Fruit fly (Drosophila melanogaster) whole organism, embryonic: ENCODE measurements around the gene CG31174.

Experiments used
- Awh ChIP-seq: fragments of 200-800 bp; sonication (Bioruptor generic); IDR thresholded peaks from 2 replicates; pipeline ENCODE4, ENCODE4 v1.3.6; 2022; ENCODE audit warnings: missing biosample characterization, missing genetic modification characterization
- CG10543 ChIP-seq: fragments of 200-800 bp; sonication (Bioruptor generic); optimal IDR thresholded peaks from 3 replicates; lab custom pipeline; 2017; ENCODE audit warnings: missing biosample characterization, mild to moderate bottlenecking, missing genetic modification characterization, moderate library complexity
- CG12104 ChIP-seq: fragments of 200-800 bp; sonication (Bioruptor generic); optimal IDR thresholded peaks from 3 replicates; lab custom pipeline; 2016; ENCODE audit warnings: missing biosample characterization, missing genetic modification characterization
- CG13296 ChIP-seq: fragments of 200-800 bp; sonication (Bioruptor generic); optimal IDR thresholded peaks from 3 replicates; lab custom pipeline; 2018; ENCODE audit warnings: missing biosample characterization, mild to moderate bottlenecking, missing genetic modification characterization
- CG17385 ChIP-seq: fragments of 200-800 bp; sonication (Bioruptor generic); optimal IDR thresholded peaks from 3 replicates; lab custom pipeline; 2018; ENCODE audit warnings: missing biosample characterization, mild to moderate bottlenecking, missing genetic modification characterization
- CG17568 ChIP-seq: fragments of 200-800 bp; sonication (Bioruptor generic); optimal IDR thresholded peaks from 2 replicates; lab custom pipeline; 2018; ENCODE audit warnings: missing biosample characterization, mild to moderate bottlenecking, missing genetic modification characterization, moderate library complexity
- CG17829 ChIP-seq: fragments of 200-800 bp; optimal IDR thresholded peaks from 2 replicates; lab custom pipeline; 2019; ENCODE audit warnings: missing biosample characterization, mild to moderate bottlenecking, missing genetic modification characterization, moderate library complexity
- CG42726 ChIP-seq: fragments of 200-800 bp; sonication (Bioruptor generic); IDR thresholded peaks from 2 replicates; pipeline ENCODE4 v1.3.6; 2022; ENCODE audit warnings: missing biosample characterization, missing genetic modification characterization; ENCODE audit not compliant: partially characterized antibody
- CG4617 ChIP-seq: fragments of 200-800 bp; sonication (Bioruptor generic); optimal IDR thresholded peaks from 3 replicates; lab custom pipeline; 2016; ENCODE audit warnings: missing biosample characterization, missing genetic modification characterization, borderline replicate concordance
- CG6765 ChIP-seq: fragments of 200-800 bp; sonication (Bioruptor generic); optimal IDR thresholded peaks from 3 replicates; lab custom pipeline; 2017; ENCODE audit warnings: missing biosample characterization, mild to moderate bottlenecking, missing genetic modification characterization
- CG6813 ChIP-seq: fragments of 200-800 bp; sonication (Bioruptor generic); optimal IDR thresholded peaks from 2 replicates; lab custom pipeline; 2017; ENCODE audit warnings: missing biosample characterization, missing genetic modification characterization, mild to moderate bottlenecking, moderate library complexity, missing genetic modification reagents
- CG7372 ChIP-seq: fragments of 200-800 bp; sonication (Bioruptor generic); IDR thresholded peaks from 2 replicates; pipeline ENCODE4 v1.3.6; 2022; ENCODE audit warnings: missing biosample characterization, missing genetic modification characterization
- CG7786 ChIP-seq: fragments of 200-800 bp; sonication (Bioruptor generic); optimal IDR thresholded peaks from 2 replicates; lab custom pipeline; 2016; ENCODE audit warnings: missing biosample characterization, missing genetic modification characterization
- CG8290 ChIP-seq, 3 experiments: fragments of 200-800 bp; sonication (Bioruptor generic); optimal IDR thresholded peaks; 2 replicates each; lab custom pipeline; 2016 to 2019; ENCODE audit warnings: missing biosample characterization in 3 of 3, missing genetic modification characterization in 3 of 3, mild to moderate bottlenecking in 2 of 3, moderate library complexity in 1 of 3
- CG8944 ChIP-seq: fragments of 200-800 bp; sonication (Bioruptor generic); optimal IDR thresholded peaks from 3 replicates; lab custom pipeline; 2016; ENCODE audit warnings: missing biosample characterization, missing genetic modification characterization
- ERR ChIP-seq: fragments of 200-800 bp; sonication (Bioruptor generic); optimal IDR thresholded peaks from 2 replicates; lab custom pipeline; 2016; ENCODE audit warnings: missing biosample characterization, missing genetic modification characterization
- Ets65A ChIP-seq: fragments of 200-800 bp; sonication (Bioruptor generic); peaks from one replicate; lab custom pipeline; 2016; ENCODE audit warnings: missing biosample characterization, missing genetic modification characterization
- GATAe ChIP-seq: fragments of 200-800 bp; sonication (Bioruptor generic); conservative IDR thresholded peaks from 2 replicates; pipeline ENCODE4 v1.3.6; 2022; ENCODE audit warnings: missing biosample characterization, missing genetic modification characterization
- HmgZ ChIP-seq: fragments of 200-800 bp; sonication (Bioruptor generic); optimal IDR thresholded peaks from 2 replicates; lab custom pipeline; 2018; ENCODE audit warnings: missing biosample characterization, mild to moderate bottlenecking, missing genetic modification characterization
- Jarid2 ChIP-seq: fragments of 200-800 bp; sonication (Bioruptor generic); optimal IDR thresholded peaks from 3 replicates; lab custom pipeline; 2017; ENCODE audit warnings: mild to moderate bottlenecking, missing biosample characterization, missing genetic modification reagents, missing genetic modification characterization
- Kr ChIP-seq: fragments of 200-800 bp; sonication (Bioruptor generic); optimal IDR thresholded peaks from 2 replicates; lab custom pipeline; 2017; ENCODE audit warnings: missing biosample characterization, mild to moderate bottlenecking, missing genetic modification characterization
- MBD-R2 ChIP-seq: fragments of 200-800 bp; sonication (Bioruptor generic); IDR thresholded peaks from 2 replicates; pipeline ENCODE4 v1.3.6; 2022; ENCODE audit warnings: missing biosample characterization, missing genetic modification characterization
- MTF-1 ChIP-seq: fragments of 200-800 bp; sonication (Bioruptor generic); optimal IDR thresholded peaks from 2 replicates; lab custom pipeline; 2018; ENCODE audit warnings: missing biosample characterization, mild to moderate bottlenecking, missing genetic modification characterization, borderline replicate concordance
- Med ChIP-seq: fragments of 200-800 bp; sonication (Bioruptor generic); peaks from one replicate; lab custom pipeline; 2016; ENCODE audit warnings: missing biosample characterization, missing genetic modification characterization, mild to moderate bottlenecking, inconsistent platforms, moderate library complexity
- Mes4 ChIP-seq: fragments of 200-800 bp; sonication (Bioruptor generic); optimal IDR thresholded peaks from 2 replicates; lab custom pipeline; 2016; ENCODE audit warnings: missing biosample characterization, missing genetic modification characterization
- NK7.1 ChIP-seq: fragments of 200-800 bp; sonication (Bioruptor generic); optimal IDR thresholded peaks from 3 replicates; lab custom pipeline; 2016; ENCODE audit warnings: missing biosample characterization, missing genetic modification characterization
- Pdp1 ChIP-seq, 2 experiments: fragments of 200-800 bp; sonication (Bioruptor generic); optimal IDR thresholded peaks; 3 replicates each; lab custom pipeline; 2016; ENCODE audit warnings: missing biosample characterization in 2 of 2, missing genetic modification characterization in 2 of 2, mild to moderate bottlenecking in 1 of 2, moderate library complexity in 1 of 2
- Ptx1 ChIP-seq: fragments of 200-800 bp; sonication (Bioruptor generic); IDR thresholded peaks from 2 replicates; pipeline ENCODE4 v1.3.6; 2022; ENCODE audit warnings: missing biosample characterization, missing genetic modification characterization
- ara ChIP-seq: fragments of 200-800 bp; sonication (Bioruptor generic); IDR thresholded peaks from 2 replicates; pipeline ENCODE4 v1.3.6; 2022; ENCODE audit warnings: missing biosample characterization, missing genetic modification characterization
- br ChIP-seq: fragments of >200 bp; optimal IDR thresholded peaks from 2 replicates; lab custom pipeline; 2017
- bsh ChIP-seq, 2 experiments: fragments of 200-800 bp; sonication (Bioruptor generic); optimal IDR thresholded peaks; 2 replicates each; lab custom pipeline; 2017 to 2018; ENCODE audit warnings: mild to moderate bottlenecking in 2 of 2, missing biosample characterization in 2 of 2, missing genetic modification characterization in 2 of 2, moderate library complexity in 1 of 2
- cas ChIP-seq: fragments of 200-800 bp; sonication (Bioruptor generic); IDR thresholded peaks from 2 replicates; pipeline ENCODE4 v1.3.6; 2022; ENCODE audit warnings: missing biosample characterization, missing genetic modification characterization
- chinmo ChIP-seq: fragments of 200-800 bp; sonication (Bioruptor generic); IDR thresholded peaks from 4 replicates; pipeline ENCODE4 v1.3.6; 2022; ENCODE audit warnings: missing biosample characterization, missing genetic modification characterization; ENCODE audit not compliant: partially characterized antibody
- cwo ChIP-seq: fragments of 200-800 bp; sonication (Bioruptor generic); optimal IDR thresholded peaks from 3 replicates; lab custom pipeline; 2017; ENCODE audit warnings: missing biosample characterization, missing genetic modification characterization, mild to moderate bottlenecking, moderate library complexity, missing genetic modification reagents
- disco-r ChIP-seq: fragments of 200-800 bp; sonication (Bioruptor generic); optimal IDR thresholded peaks from 2 replicates; lab custom pipeline; 2016; ENCODE audit warnings: missing biosample characterization, missing genetic modification characterization
- ewg ChIP-seq: fragments of 200-800 bp; sonication (Bioruptor generic); optimal IDR thresholded peaks from 3 replicates; lab custom pipeline; 2017; ENCODE audit warnings: mild to moderate bottlenecking, missing biosample characterization, missing genetic modification reagents, missing genetic modification characterization
- hb ChIP-seq: fragments of 200-800 bp; sonication (Bioruptor generic); IDR thresholded peaks from 3 replicates; pipeline ENCODE4 v1.3.6; 2022; ENCODE audit warnings: missing biosample characterization, missing genetic modification characterization; ENCODE audit not compliant: partially characterized antibody
- kni ChIP-seq: fragments of 200-800 bp; sonication (Bioruptor generic); optimal IDR thresholded peaks from 3 replicates; lab custom pipeline; 2017; ENCODE audit warnings: mild to moderate bottlenecking, missing biosample characterization, missing genetic modification reagents, missing genetic modification characterization
- lab ChIP-seq: fragments of 200-800 bp; sonication (Bioruptor generic); optimal IDR thresholded peaks from 3 replicates; lab custom pipeline; 2017; ENCODE audit warnings: missing biosample characterization, missing genetic modification characterization, mild to moderate bottlenecking, moderate library complexity, missing genetic modification reagents
- mam ChIP-seq: fragments of 200-800 bp; sonication (Bioruptor generic); optimal IDR thresholded peaks from 3 replicates; lab custom pipeline; 2016; ENCODE audit warnings: missing biosample characterization, missing genetic modification characterization
- mirr ChIP-seq: fragments of 200-800 bp; sonication (Bioruptor generic); optimal IDR thresholded peaks from 3 replicates; lab custom pipeline; 2018; ENCODE audit warnings: missing biosample characterization, mild to moderate bottlenecking, missing genetic modification characterization
- pita ChIP-seq: fragments of 200-800 bp; sonication (Bioruptor generic); optimal IDR thresholded peaks from 2 replicates; lab custom pipeline; 2017; ENCODE audit warnings: missing biosample characterization, mild to moderate bottlenecking, missing genetic modification characterization
- salm ChIP-seq: fragments of 200-800 bp; sonication (Bioruptor generic); optimal IDR thresholded peaks from 2 replicates; lab custom pipeline; 2018; ENCODE audit warnings: missing biosample characterization, mild to moderate bottlenecking, missing genetic modification characterization
- sd ChIP-seq: fragments of 200-800 bp; sonication (Bioruptor generic); optimal IDR thresholded peaks from 3 replicates; lab custom pipeline; 2018; ENCODE audit warnings: missing biosample characterization, mild to moderate bottlenecking, missing genetic modification characterization, moderate library complexity
- seq ChIP-seq: fragments of 200-800 bp; sonication (Bioruptor generic); IDR thresholded peaks from 2 replicates; pipeline ENCODE4 v1.3.6; 2022; ENCODE audit warnings: missing biosample characterization, missing genetic modification characterization
- shn ChIP-seq: fragments of 200-800 bp; sonication (Bioruptor generic); optimal IDR thresholded peaks from 3 replicates; lab custom pipeline; 2016; ENCODE audit warnings: missing biosample characterization, missing genetic modification characterization
- sug ChIP-seq: fragments of 200-800 bp; optimal IDR thresholded peaks from 2 replicates; lab custom pipeline; 2019; ENCODE audit warnings: missing biosample characterization, mild to moderate bottlenecking, missing genetic modification characterization, moderate library complexity

The CG31174 gene

DNA sequence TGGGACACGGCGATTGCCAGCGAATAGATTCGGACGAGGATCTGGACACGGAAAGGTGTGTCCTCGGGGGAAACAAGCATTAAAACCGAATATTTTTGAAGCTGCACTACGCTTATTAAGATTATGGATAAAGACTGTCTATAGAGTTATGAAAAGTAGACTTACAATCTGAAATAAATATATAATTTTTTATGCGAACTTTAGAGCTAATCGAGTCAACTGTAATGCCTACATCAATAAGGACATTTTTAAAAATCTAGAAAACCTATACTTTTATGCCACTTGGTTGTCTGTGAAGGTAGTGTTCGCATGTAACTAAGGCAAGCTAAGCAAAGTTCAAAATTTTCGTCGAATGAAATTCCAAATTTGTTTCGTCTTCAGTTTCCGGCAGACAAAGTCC lies 4.1 kb upstream of the CG31174 start, which contains the start of gene CG31178:
CG31178 (plus strand) TSS at position 301 of the 400 bp plus-strand sequence.
- TF ChIP-seq mam (no peak), Ets65A (peak; percentile 28)

dm6 chr3R:21871348-21871940 lies 2.1 kb upstream of the CG31174 start:
- no peak for TF ChIP-seq MBD-R2 (GFP tag; lab: Robert Waterston, UW)
- no peak for TF ChIP-seq CG6765 (GFP tag; lab: Kevin White, UChicago)
- no peak for TF ChIP-seq CG4617 (GFP tag; lab: Kevin White, UChicago)
- TF ChIP-seq ara = no peak
- peak; percentile 98 for TF ChIP-seq CG17829 (tag; lab: Kevin White, UChicago)
- no peak for TF ChIP-seq br
- TF ChIP-seq ewg (GFP tag; lab: Kevin White, UChicago) = no peak
- no peak for TF ChIP-seq kni
- TF ChIP-seq Pdp1 (GFP tag; optimal IDR thresholded peaks at IDR 0.05; lab: Kevin White, UChicago) = peak in 1 of 2 experiments; percentile 76
- peak; percentile 36 for TF ChIP-seq salm
- peak; percentile 9 for TF ChIP-seq CG17385 (GFP tag; lab: Kevin White, UChicago)
- TF ChIP-seq Ptx1 (GFP tag; lab: Robert Waterston, UW) = no peak
- peak; percentile 92 for TF ChIP-seq Ets65A
- TF ChIP-seq sd (tag; lab: Kevin White, UChicago) = peak; percentile 61
- peak; percentile 61 for TF ChIP-seq GATAe (GFP tag; lab: Robert Waterston, UW)
- TF ChIP-seq CG17568 (GFP tag; lab: Kevin White, UChicago) = peak; percentile 20
- no peak for TF ChIP-seq CG12104
- TF ChIP-seq cas (GFP tag; lab: Robert Waterston, UW) = no peak
- TF ChIP-seq shn (GFP tag; lab: Kevin White, UChicago) = no peak
- TF ChIP-seq Med (GFP tag; lab: Kevin White, UChicago) = peak; percentile 36
- TF ChIP-seq CG7372 (GFP tag; lab: Robert Waterston, UW) = no peak
- peak; percentile 40 for TF ChIP-seq CG10543
- TF ChIP-seq Awh = no peak
- TF ChIP-seq pita (GFP tag; lab: Kevin White, UChicago) = no peak
- TF ChIP-seq Kr = no peak
- no peak for TF ChIP-seq NK7.1 (GFP tag; lab: Kevin White, UChicago)
- TF ChIP-seq sug (tag; lab: Kevin White, UChicago) = peak; percentile 42
- 0 out of 4 replicates have a peak, but pooled peaks have one; percentile 31 for TF ChIP-seq chinmo (GFP tag; lab: Robert Waterston, UW)
- TF ChIP-seq cwo = no peak
- TF ChIP-seq bsh (GFP tag; optimal IDR thresholded peaks at IDR 0.05; lab: Kevin White, UChicago) = no peak
- TF ChIP-seq CG6813 (GFP tag; lab: Kevin White, UChicago) = no peak
- peak; percentile 4 for TF ChIP-seq CG13296 (GFP tag; lab: Kevin White, UChicago)
- TF ChIP-seq ERR (GFP tag; lab: Kevin White, UChicago) = no peak
- TF ChIP-seq CG8944 (GFP tag; lab: Kevin White, UChicago) = no peak
- TF ChIP-seq lab (GFP tag; lab: Kevin White, UChicago) = peak; percentile 18
- TF ChIP-seq MTF-1 = no peak
- no peak for TF ChIP-seq Mes4 (GFP tag; lab: Kevin White, UChicago)
- TF ChIP-seq HmgZ (tag; lab: Kevin White, UChicago) = no peak
- no peak for TF ChIP-seq CG8290 (GFP tag; optimal IDR thresholded peaks at IDR 0.05; lab: Kevin White, UChicago)
- TF ChIP-seq CG8290 (tag; optimal IDR thresholded peaks at IDR 0.05; lab: Kevin White, UChicago) = peak in 1 of 2 experiments; percentile 7
- no peak for TF ChIP-seq CG42726 (GFP tag; lab: Robert Waterston, UW)
- TF ChIP-seq disco-r = no peak
- TF ChIP-seq Jarid2 (GFP tag; lab: Kevin White, UChicago) = peak; percentile 2
- no peak for TF ChIP-seq seq (GFP tag; lab: Robert Waterston, UW)
- no peak for TF ChIP-seq mirr
- TF ChIP-seq hb (GFP tag; lab: Robert Waterston, UW) = no peak
- TF ChIP-seq CG7786 (GFP tag; lab: Kevin White, UChicago) = no peak
